Worm (Caenorhabditis elegans): ENCODE data around the gene trxr-1.
A peak's percentile ranks its signal among the peaks of the same experiment; 100 is the strongest.

The trxr-1 gene

ce11 chrIV:7046641-7047361 lies 35.0 kb downstream of the trxr-1 start:
- TF ChIP-seq Y48G9A.11 (GFP tag; IDR thresholded peaks at IDR 0.05) (no peak), nhr-48 (tag; optimal IDR thresholded peaks at IDR 0.05) (peak; percentile 24), mep-1 (tag; optimal IDR thresholded peaks at IDR 0.05) (no peak), nhr-10 (tag; optimal IDR thresholded peaks at IDR 0.05) (peak; percentile 68), hif-1 (tag; optimal IDR thresholded peaks at IDR 0.05) (no peak), zfp-3 (GFP tag; conservative IDR thresholded peaks at IDR 0.05) (no peak), dmd-6 (GFP tag; IDR thresholded peaks at IDR 0.05) (peak; percentile 82), mes-2 (tag; optimal IDR thresholded peaks at IDR 0.05; ENCODE audit: poor library complexity, severe bottlenecking) (peak; percentile 12), egl-43 (GFP tag; IDR thresholded peaks at IDR 0.05) (no peak), pqm-1 (tag; optimal IDR thresholded peaks at IDR 0.05) (peak; percentile 34), lin-15B (tag; optimal IDR thresholded peaks at IDR 0.05) (no peak), tra-1 (GFP tag; IDR thresholded peaks at IDR 0.05) (no peak), T26A8.4 (GFP tag; IDR thresholded peaks at IDR 0.05) (no peak), lin-1 (GFP tag; IDR thresholded peaks at IDR 0.05) (no peak), jun-1 (tag; optimal IDR thresholded peaks at IDR 0.05) (no peak), aha-1 (tag) (peak; percentile 0), ZK546.5 (tag; optimal IDR thresholded peaks at IDR 0.05) (no peak), dve-1 (tag; optimal IDR thresholded peaks at IDR 0.05; ENCODE audit: insufficient read depth) (peak; percentile 36), hlh-11 (tag; optimal IDR thresholded peaks at IDR 0.05) (peak; percentile 24), nhr-28 (tag; optimal IDR thresholded peaks at IDR 0.05) (peak; percentile 23), daf-16 (GFP tag; optimal IDR thresholded peaks at IDR 0.05) (no peak), daf-16 (tag; optimal IDR thresholded peaks at IDR 0.05) (peak; percentile 46)

- TF ChIP-seq mxl-2 (GFP tag; conservative IDR thresholded peaks at IDR 0.05) (peak; percentile 95), unc-62 (GFP tag; optimal IDR thresholded peaks at IDR 0.05 in 1 of 2) (peak in 1 of 2 experiments; percentile 98), unc-62 (tag; optimal IDR thresholded peaks at IDR 0.05) (no peak), nhr-25 (tag; optimal IDR thresholded peaks at IDR 0.05; ENCODE audit: borderline replicate concordance, insufficient read depth) (peak; percentile 63), nhr-28 (tag; optimal IDR thresholded peaks at IDR 0.05) (peak; percentile 90), mxl-3 (GFP tag; optimal IDR thresholded peaks at IDR 0.05) (peak; percentile 79), egl-43 (GFP tag; IDR thresholded peaks at IDR 0.05) (0 out of 2 replicates have a peak, but pooled peaks have one; percentile 39), nhr-102 (tag; optimal IDR thresholded peaks at IDR 0.05) (peak; percentile 72), hlh-11 (tag; optimal IDR thresholded peaks at IDR 0.05) (peak; percentile 94), hlh-30 (tag; optimal IDR thresholded peaks at IDR 0.05; ENCODE audit: insufficient read depth) (peak; percentile 92), saeg-2 (GFP tag; IDR thresholded peaks at IDR 0.05) (0 out of 2 replicates have a peak, but pooled peaks have one; percentile 45), mes-2 (tag; optimal IDR thresholded peaks at IDR 0.05; ENCODE audit: poor library complexity, severe bottlenecking) (peak; percentile 45), T26A8.4 (GFP tag; IDR thresholded peaks at IDR 0.05) (peak; percentile 61), spr-1 (tag; optimal IDR thresholded peaks at IDR 0.05) (peak; percentile 54), pha-4 (GFP tag; IDR thresholded peaks at IDR 0.05) (0 out of 2 replicates have a peak, but pooled peaks have one; percentile 43), pha-4 (tag; optimal IDR thresholded peaks at IDR 0.05) (no peak), hif-1 (tag; optimal IDR thresholded peaks at IDR 0.05) (peak in 1 of 2 experiments; percentile 30), pqm-1 (tag; optimal IDR thresholded peaks at IDR 0.05) (peak; percentile 92), egl-27 (tag; optimal IDR thresholded peaks at IDR 0.05) (no peak), ztf-7 (tag; optimal IDR thresholded peaks at IDR 0.05) (peak; percentile 28), nhr-6 (tag; optimal IDR thresholded peaks at IDR 0.05) (peak; percentile 90), T20F7.1 (GFP tag; optimal IDR thresholded peaks at IDR 0.05) (peak; percentile 36), ceh-20 (GFP tag; IDR thresholded peaks at IDR 0.05) (0 out of 2 replicates have a peak, but pooled peaks have one; percentile 66), dpl-1 (GFP tag; optimal IDR thresholded peaks at IDR 0.05) (peak; percentile 28), mep-1 (tag; optimal IDR thresholded peaks at IDR 0.05) (peak; percentile 55), lsy-2 (tag; optimal IDR thresholded peaks at IDR 0.05) (peak; percentile 26 to 72), rbr-2 (tag; optimal IDR thresholded peaks at IDR 0.05) (peak; percentile 31), tag-97 (GFP tag; IDR thresholded peaks at IDR 0.05) (no peak), hmg-1.1 (GFP tag; IDR thresholded peaks at IDR 0.05) (peak; percentile 35; the same call in 1 of the 2 replicates), nhr-10 (tag; optimal IDR thresholded peaks at IDR 0.05) (peak; percentile 91), cey-2 (tag; optimal IDR thresholded peaks at IDR 0.05; ENCODE audit: borderline replicate concordance, insufficient read depth) (peak; percentile 62), F44E2.7 (GFP tag; IDR thresholded peaks at IDR 0.05) (no peak), nhr-11 (tag; optimal IDR thresholded peaks at IDR 0.05) (peak; percentile 6), dmd-8 (GFP tag; IDR thresholded peaks at IDR 0.05) (0 out of 2 replicates have a peak, but pooled peaks have one; percentile 16)
These were observed 36.0 kb downstream of the trxr-1 start for ce11 chrIV:7047762-7048178.
